Worm (Caenorhabditis elegans) whole organism, late embryonic: ENCODE measurements around the gene B0222.11.

Experiments used
- C08G9.2 ChIP-seq: sonication (generic microtip); optimal IDR thresholded peaks from 2 replicates; lab custom pipeline; 2016; ENCODE audit warnings: mild to moderate bottlenecking, missing genetic modification characterization, moderate library complexity, missing compliant biosample characterization
- F13H6.1 ChIP-seq: sonication (generic microtip); optimal IDR thresholded peaks from 2 replicates; lab custom pipeline; 2016; ENCODE audit warnings: missing genetic modification characterization, missing compliant biosample characterization
- K02D7.2 ChIP-seq: sonication (generic microtip); optimal IDR thresholded peaks from 2 replicates; lab custom pipeline; 2017; ENCODE audit warnings: mild to moderate bottlenecking, missing genetic modification characterization, missing compliant biosample characterization
- K09A11.1 ChIP-seq: sonication (generic microtip); optimal IDR thresholded peaks from 2 replicates; lab custom pipeline; 2017; ENCODE audit warnings: antibody characterized with exemption, mild to moderate bottlenecking, missing genetic modification characterization, missing compliant biosample characterization; ENCODE audit not compliant: insufficient read depth
- ahr-1 ChIP-seq: sonication (generic microtip); optimal IDR thresholded peaks from 2 replicates; lab custom pipeline; 2016; ENCODE audit warnings: missing genetic modification characterization, missing compliant biosample characterization
- ceh-14 ChIP-seq: sonication (generic microtip); optimal IDR thresholded peaks from 2 replicates; lab custom pipeline; 2016; ENCODE audit warnings: missing genotype, missing genetic modification characterization, missing compliant biosample characterization
- ceh-18 ChIP-seq: sonication (generic microtip); optimal IDR thresholded peaks from 2 replicates; lab custom pipeline; 2016; ENCODE audit warnings: missing genetic modification characterization, missing compliant biosample characterization
- ceh-19 ChIP-seq: fragments of 200-800 bp; sonication (Bioruptor generic); optimal IDR thresholded peaks from 2 replicates; lab custom pipeline; 2018; ENCODE audit warnings: mild to moderate bottlenecking, missing genetic modification characterization, missing compliant biosample characterization
- ceh-22 ChIP-seq: sonication (generic microtip); optimal IDR thresholded peaks from 2 replicates; lab custom pipeline; 2017; ENCODE audit warnings: missing biosample characterization, missing genetic modification characterization
- ceh-31 ChIP-seq: sonication (generic microtip); optimal IDR thresholded peaks from 2 replicates; lab custom pipeline; 2016; ENCODE audit warnings: missing genetic modification characterization, missing compliant biosample characterization
- ceh-34 ChIP-seq: sonication (generic microtip); optimal IDR thresholded peaks from 2 replicates; lab custom pipeline; 2016; ENCODE audit warnings: mild to moderate bottlenecking, missing genetic modification characterization, missing compliant biosample characterization
- ceh-48 ChIP-seq: sonication (generic microtip); optimal IDR thresholded peaks from 2 replicates; lab custom pipeline; 2016; ENCODE audit warnings: missing genetic modification characterization, inconsistent platforms, missing compliant biosample characterization
- ceh-9 ChIP-seq: sonication (generic microtip); optimal IDR thresholded peaks from 2 replicates; lab custom pipeline; 2016; ENCODE audit warnings: mild to moderate bottlenecking, missing genetic modification characterization, inconsistent platforms, missing compliant biosample characterization
- elt-4 ChIP-seq: sonication (generic microtip); optimal IDR thresholded peaks from 2 replicates; lab custom pipeline; 2016; ENCODE audit warnings: missing genetic modification characterization, missing compliant biosample characterization
- eyg-1 ChIP-seq: sonication (generic microtip); optimal IDR thresholded peaks from 2 replicates; lab custom pipeline; 2016; ENCODE audit warnings: missing genotype, missing genetic modification characterization, missing compliant biosample characterization
- fax-1 ChIP-seq: sonication (generic microtip); optimal IDR thresholded peaks from 2 replicates; lab custom pipeline; 2016; ENCODE audit warnings: missing genotype, missing genetic modification characterization, missing compliant biosample characterization
- fkh-10 ChIP-seq: fragments of 150-350 bp; optimal IDR thresholded peaks from 2 replicates; lab custom pipeline; 2014; ENCODE audit warnings: missing biosample characterization, missing genetic modification reagents, missing genetic modification characterization
- hlh-13 ChIP-seq: fragments of 200-800 bp; sonication (Bioruptor generic); optimal IDR thresholded peaks from 2 replicates; lab custom pipeline; 2018; ENCODE audit warnings: mild to moderate bottlenecking, missing genetic modification characterization, missing compliant biosample characterization
- hlh-15 ChIP-seq: sonication (generic microtip); optimal IDR thresholded peaks from 2 replicates; lab custom pipeline; 2016; ENCODE audit warnings: missing genetic modification characterization, missing compliant biosample characterization
- hlh-30 ChIP-seq: sonication (generic microtip); optimal IDR thresholded peaks from 2 replicates; lab custom pipeline; 2017; ENCODE audit warnings: antibody characterized with exemption, missing genetic modification characterization, missing compliant biosample characterization; ENCODE audit not compliant: insufficient read depth
- hlh-6 ChIP-seq: sonication (generic microtip); optimal IDR thresholded peaks from 2 replicates; lab custom pipeline; 2016; ENCODE audit warnings: missing genotype, missing genetic modification characterization, missing compliant biosample characterization
- madf-2 ChIP-seq: sonication (generic microtip); optimal IDR thresholded peaks from 2 replicates; lab custom pipeline; 2017; ENCODE audit warnings: missing genetic modification characterization, missing compliant biosample characterization
- mec-3 ChIP-seq: sonication (generic microtip); optimal IDR thresholded peaks from 2 replicates; lab custom pipeline; 2016; ENCODE audit warnings: borderline replicate concordance, missing genetic modification characterization, missing compliant biosample characterization
- nfya-1 ChIP-seq: sonication (generic microtip); optimal IDR thresholded peaks from 2 replicates; lab custom pipeline; 2017; ENCODE audit warnings: missing genetic modification characterization, mild to moderate bottlenecking, missing compliant biosample characterization, antibody characterized with exemption, moderate library complexity
- nhr-11 ChIP-seq: fragments of 150-350 bp; optimal IDR thresholded peaks from 2 replicates; lab custom pipeline; 2014; ENCODE audit warnings: missing biosample characterization, missing genetic modification characterization
- npax-4 ChIP-seq: sonication (generic microtip); optimal IDR thresholded peaks from 2 replicates; lab custom pipeline; 2016; ENCODE audit warnings: missing genetic modification characterization, missing compliant biosample characterization
- odd-2 ChIP-seq: sonication (generic microtip); optimal IDR thresholded peaks from 2 replicates; lab custom pipeline; 2017; ENCODE audit warnings: antibody characterized with exemption, mild to moderate bottlenecking, missing genetic modification characterization, missing compliant biosample characterization
- pag-3 ChIP-seq: sonication (generic microtip); optimal IDR thresholded peaks from 2 replicates; lab custom pipeline; 2016; ENCODE audit warnings: missing compliant biosample characterization, missing genetic modification characterization, borderline replicate concordance
- pax-1 ChIP-seq: fragments of 150-350 bp; optimal IDR thresholded peaks from 2 replicates; lab custom pipeline; 2014; ENCODE audit warnings: missing biosample characterization, missing genetic modification characterization
- pha-2 ChIP-seq: sonication (generic microtip); optimal IDR thresholded peaks from 2 replicates; lab custom pipeline; 2017; ENCODE audit warnings: mild to moderate bottlenecking, missing genetic modification characterization, missing compliant biosample characterization
- pqm-1 ChIP-seq: sonication (generic microtip); optimal IDR thresholded peaks from 2 replicates; lab custom pipeline; 2016; ENCODE audit warnings: missing genetic modification characterization, missing compliant biosample characterization
- pros-1 ChIP-seq: fragments of 150-350 bp; optimal IDR thresholded peaks from 2 replicates; lab custom pipeline; 2014; ENCODE audit warnings: missing biosample characterization, missing genetic modification reagents, missing genetic modification characterization
- ref-2 ChIP-seq: sonication (generic microtip); optimal IDR thresholded peaks from 2 replicates; lab custom pipeline; 2016; ENCODE audit warnings: missing genetic modification characterization, missing compliant biosample characterization
- sdc-2 ChIP-seq: sonication (generic microtip); optimal IDR thresholded peaks from 2 replicates; lab custom pipeline; 2016; ENCODE audit warnings: missing genotype, missing genetic modification characterization, missing compliant biosample characterization
- sox-2 ChIP-seq: fragments of 200-800 bp; sonication (Bioruptor generic); IDR thresholded peaks from 2 replicates; pipeline ENCODE4 v1.3.6; 2022; ENCODE audit warnings: missing genetic modification reagents, missing genetic modification characterization, missing compliant biosample characterization
- sox-4 ChIP-seq: sonication (generic microtip); optimal IDR thresholded peaks from 2 replicates; lab custom pipeline; 2017; ENCODE audit warnings: mild to moderate bottlenecking, missing genetic modification characterization, inconsistent platforms, missing compliant biosample characterization
- syd-9 ChIP-seq: sonication (generic microtip); optimal IDR thresholded peaks from 2 replicates; lab custom pipeline; 2016; ENCODE audit warnings: mild to moderate bottlenecking, missing genetic modification characterization, moderate library complexity, missing compliant biosample characterization
- tbx-2 ChIP-seq: sonication (generic microtip); optimal IDR thresholded peaks from 2 replicates; lab custom pipeline; 2016; ENCODE audit warnings: missing genetic modification characterization, missing compliant biosample characterization
- tbx-7 ChIP-seq: sonication (generic microtip); optimal IDR thresholded peaks from 2 replicates; lab custom pipeline; 2016; ENCODE audit warnings: missing genotype, missing genetic modification characterization, missing compliant biosample characterization
- ttx-3 ChIP-seq: sonication (generic microtip); optimal IDR thresholded peaks from 2 replicates; lab custom pipeline; 2016; ENCODE audit warnings: missing genetic modification reagents, missing genetic modification characterization, missing compliant biosample characterization
- unc-42 ChIP-seq: sonication (generic microtip); optimal IDR thresholded peaks from 2 replicates; lab custom pipeline; 2016; ENCODE audit warnings: missing genotype, missing genetic modification characterization, missing compliant biosample characterization
- unc-55 ChIP-seq: sonication (generic microtip); optimal IDR thresholded peaks from 2 replicates; lab custom pipeline; 2017; ENCODE audit warnings: missing biosample characterization, missing genetic modification reagents, missing genetic modification characterization
- unc-86 ChIP-seq: sonication (generic microtip); optimal IDR thresholded peaks from 2 replicates; lab custom pipeline; 2016; ENCODE audit warnings: missing genetic modification characterization, missing compliant biosample characterization
- zip-5 ChIP-seq: sonication (generic microtip); optimal IDR thresholded peaks from 2 replicates; lab custom pipeline; 2016; ENCODE audit warnings: missing genetic modification characterization, missing compliant biosample characterization

Gene B0222.11

DNA sequence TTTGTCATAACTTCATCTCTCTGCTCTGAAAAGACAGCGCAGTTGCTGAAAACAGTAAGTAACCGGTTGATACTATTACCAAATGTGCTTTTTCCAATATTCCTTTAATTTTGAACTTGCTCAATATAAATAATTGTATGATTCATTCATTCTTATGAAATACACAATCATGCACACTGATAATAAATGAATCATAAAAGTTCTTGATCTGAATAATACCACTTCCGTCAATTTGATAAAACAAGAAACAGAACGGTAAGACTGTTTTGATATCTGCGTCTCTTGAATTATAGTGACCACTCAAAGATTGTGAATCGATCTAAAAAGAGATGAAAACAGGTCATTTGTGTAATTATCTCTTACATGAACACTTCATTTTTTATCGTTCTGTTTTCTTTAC, 41.7 kb downstream of the B0222.11 start, which contains the start of gene F21C10.4:
F21C10.4 (plus strand) TSS at position 301 of the 400 bp plus-strand sequence.
- TF ChIP-seq pros-1 (tag; lab: Kevin White, UChicago) (no peak), ref-2 (tag; lab: Kevin White, UChicago) (no peak), syd-9 (no peak), hlh-30 (tag; lab: Kevin White, UChicago) (no peak), ceh-34 (tag; lab: Kevin White, UChicago) (no peak), eyg-1 (tag; lab: Kevin White, UChicago) (no peak), odd-2 (tag; lab: Kevin White, UChicago) (no peak), ceh-19 (GFP tag; lab: Kevin White, UChicago) (no peak)
- TF ChIP-seq, all 69 proteins: peak for 0

- TF ChIP-seq ref-2 (tag; lab: Kevin White, UChicago) (no peak), K09A11.1 (no peak), nhr-11 (tag; lab: Kevin White, UChicago) (no peak), syd-9 (no peak), ahr-1 (tag; lab: Kevin White, UChicago) (no peak), hlh-6 (no peak), mec-3 (tag; lab: Kevin White, UChicago) (no peak), ceh-34 (tag; lab: Kevin White, UChicago) (no peak), unc-55 (GFP tag; lab: Kevin White, UChicago) (no peak)
- TF ChIP-seq, all 69 proteins: peak for 0
Observed at ce11 chrV:9125345-9125744, 42.6 kb downstream of the B0222.11 start, which contains the start of gene F21C10.5. F21C10.5 (plus strand) TSS chrV:9125645.

DNA sequence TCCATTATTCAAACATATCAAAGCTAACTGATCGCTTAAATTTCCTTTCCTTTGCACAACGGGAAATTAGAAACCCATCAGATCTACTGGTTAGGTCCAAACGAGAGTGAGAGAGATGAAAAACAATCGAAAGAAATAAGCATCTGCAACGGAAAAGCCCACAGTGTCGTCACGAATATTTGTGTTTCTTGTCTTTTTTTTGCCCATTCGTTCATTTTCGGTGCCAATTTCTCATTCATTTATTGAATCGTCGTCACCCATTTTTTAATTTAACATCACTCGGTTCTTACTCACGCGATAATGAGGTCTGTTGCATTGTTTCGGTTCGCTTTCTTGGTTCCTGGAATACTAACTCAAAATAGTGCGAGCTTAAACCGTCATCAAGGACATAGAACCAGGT, 43.8 kb downstream of the B0222.11 start, which contains the start of gene F21C10.6:
F21C10.6 (plus strand) TSS at position 301 of the 400 bp plus-strand sequence.
- TF ChIP-seq K02D7.2 (tag; lab: Kevin White, UChicago) (no peak), ceh-31 (tag; lab: Kevin White, UChicago) (no peak), K09A11.1 (no peak), F13H6.1 (tag; lab: Kevin White, UChicago) (no peak), ceh-22 (no peak), ttx-3 (tag; lab: Kevin White, UChicago) (no peak), unc-42 (tag; lab: Kevin White, UChicago) (no peak), madf-2 (tag; lab: Kevin White, UChicago) (no peak), eyg-1 (tag; lab: Kevin White, UChicago) (no peak), C08G9.2 (tag; lab: Kevin White, UChicago) (no peak), pag-3 (tag; lab: Kevin White, UChicago) (no peak)

ce11 chrV:9123186-9123585, 44.8 kb downstream of the B0222.11 start, which contains the start of gene F21C10.11:
F21C10.11 (plus strand) TSS chrV:9123486.
- TF ChIP-seq tbx-7 (no peak), sox-4 (tag; lab: Kevin White, UChicago) (no peak), odd-2 (tag; lab: Kevin White, UChicago) (no peak), ceh-19 (GFP tag; lab: Kevin White, UChicago) (no peak), ceh-18 (no peak), pax-1 (no peak), K09A11.1 (no peak), unc-86 (tag; lab: Kevin White, UChicago) (no peak), unc-55 (GFP tag; lab: Kevin White, UChicago) (no peak), fax-1 (tag; lab: Kevin White, UChicago) (no peak), fkh-10 (GFP tag; lab: Kevin White, UChicago) (no peak), pha-2 (tag; lab: Kevin White, UChicago) (no peak), ceh-9 (tag; lab: Kevin White, UChicago) (no peak), ceh-34 (tag; lab: Kevin White, UChicago) (no peak), elt-4 (tag; lab: Kevin White, UChicago) (no peak)

DNA sequence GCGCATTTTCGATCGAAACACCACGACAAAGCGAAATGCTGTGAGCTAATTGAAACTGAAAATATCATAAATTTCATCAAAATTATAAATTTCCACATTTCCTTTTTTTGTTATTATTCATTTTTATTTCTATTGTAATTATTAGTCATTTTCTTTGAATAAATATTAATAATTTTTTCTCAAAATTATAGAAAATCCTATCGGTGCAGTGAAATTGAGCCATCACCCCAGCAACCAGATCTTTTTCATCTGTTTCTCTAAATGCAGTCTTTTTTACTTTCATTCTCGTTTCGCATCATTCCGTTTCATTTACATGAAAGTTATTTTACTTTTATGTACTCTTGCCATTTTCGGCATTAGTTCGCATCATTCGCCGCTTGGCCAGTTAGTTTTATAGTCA, 46.0 kb downstream of the B0222.11 start, which contains the start of gene F21C10.13:
F21C10.13 (plus strand) TSS at position 301 of the 400 bp plus-strand sequence.
- TF ChIP-seq ceh-14 (tag; lab: Kevin White, UChicago) (no peak), unc-86 (tag; lab: Kevin White, UChicago) (no peak), sdc-2 (tag; lab: Kevin White, UChicago) (no peak), ceh-48 (no peak), tbx-2 (no peak), sox-2 (GFP tag; lab: Robert Waterston, UW) (no peak), pqm-1 (no peak), npax-4 (tag; lab: Kevin White, UChicago) (no peak), nfya-1 (tag; lab: Kevin White, UChicago) (no peak), eyg-1 (tag; lab: Kevin White, UChicago) (no peak), hlh-15 (no peak), unc-42 (tag; lab: Kevin White, UChicago) (no peak), hlh-13 (GFP tag; lab: Kevin White, UChicago) (no peak), ahr-1 (tag; lab: Kevin White, UChicago) (no peak), zip-5 (tag; lab: Kevin White, UChicago) (no peak), ceh-19 (GFP tag; lab: Kevin White, UChicago) (no peak), elt-4 (tag; lab: Kevin White, UChicago) (no peak), odd-2 (tag; lab: Kevin White, UChicago) (no peak)
